Worm (Caenorhabditis elegans) whole organism, early embryonic: Measurements from ENCODE around the gene B0228.1.

Experiments
- aly-1 ChIP-seq: sonication (generic microtip); optimal IDR thresholded peaks from 2 replicates; lab custom pipeline; 2016; ENCODE audit warnings: missing genetic modification characterization, missing compliant biosample characterization
- scrt-1 ChIP-seq: fragments of 200-800 bp; sonication (Bioruptor generic); IDR thresholded peaks from 2 replicates; pipeline ENCODE4 v1.3.6; 2022; ENCODE audit warnings: missing genetic modification characterization, missing compliant biosample characterization

DNA sequence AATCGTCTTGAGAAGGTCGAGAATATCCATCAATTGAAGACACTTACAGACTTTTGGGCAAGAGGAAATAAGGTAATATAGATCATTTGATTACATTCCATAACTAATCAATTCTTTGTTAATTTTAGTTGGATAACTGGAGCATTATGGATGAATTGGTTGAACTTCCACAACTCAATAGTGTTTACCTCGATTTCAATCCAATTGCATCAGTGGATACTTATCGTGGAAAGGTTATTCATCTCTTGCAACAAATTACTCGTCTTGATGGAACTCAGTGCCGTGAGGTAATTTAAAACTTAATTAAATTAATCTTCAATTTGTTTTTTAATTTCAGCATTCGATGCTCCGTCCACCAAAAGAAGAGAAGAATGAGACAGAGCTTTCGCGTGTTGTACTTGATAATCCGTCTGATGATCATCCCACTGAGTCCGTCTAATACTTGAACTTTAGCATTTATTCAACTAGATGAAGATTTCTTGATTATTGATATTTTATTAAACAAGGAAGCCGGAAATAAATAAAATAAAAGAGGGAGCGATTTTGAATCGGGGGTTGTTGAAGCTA lies 18.4 kb downstream of the B0228.1 start:
- TF ChIP-seq aly-1 (tag; lab: Kevin White, UChicago) (no peak), scrt-1 (GFP tag; lab: Robert Waterston, UW) (no peak)
